Fruit fly (Drosophila melanogaster) whole organism, prepupa: ENCODE data around the gene CG7632.

Source experiments
- Blimp-1 ChIP-seq: fragments of 200-800 bp; sonication (Bioruptor generic); optimal IDR thresholded peaks from 3 replicates; lab custom pipeline; 2017; ENCODE audit warnings: missing biosample characterization, missing genetic modification characterization, mild to moderate bottlenecking, moderate library complexity, missing genetic modification reagents
- CG10631 ChIP-seq: fragments of 200-800 bp; sonication (Bioruptor generic); optimal IDR thresholded peaks from 2 replicates; lab custom pipeline; 2016; ENCODE audit warnings: missing biosample characterization, missing genetic modification characterization
- CG10669 ChIP-seq: fragments of 200-800 bp; sonication (Bioruptor generic); optimal IDR thresholded peaks from 3 replicates; lab custom pipeline; 2018; ENCODE audit warnings: missing biosample characterization, mild to moderate bottlenecking, missing genetic modification characterization, moderate library complexity
- CG15336 ChIP-seq: fragments of 200-800 bp; sonication (Bioruptor generic); IDR thresholded peaks from 2 replicates; pipeline ENCODE4 v1.3.6; 2022; ENCODE audit warnings: missing biosample characterization, missing genetic modification characterization
- CG1621 ChIP-seq: fragments of 200-800 bp; sonication (Bioruptor generic); optimal IDR thresholded peaks from 3 replicates; lab custom pipeline; 2018; ENCODE audit warnings: missing biosample characterization, mild to moderate bottlenecking, missing genetic modification characterization
- CG16779 ChIP-seq: fragments of 200-800 bp; sonication (Bioruptor generic); optimal IDR thresholded peaks from 3 replicates; lab custom pipeline; 2017; ENCODE audit warnings: missing biosample characterization, mild to moderate bottlenecking, missing genetic modification characterization
- CG3032 ChIP-seq: fragments of 200-800 bp; optimal IDR thresholded peaks from 2 replicates; lab custom pipeline; 2019; ENCODE audit warnings: missing biosample characterization, mild to moderate bottlenecking, missing genetic modification characterization, moderate library complexity
- CG34406 ChIP-seq: fragments of 200-800 bp; sonication (Bioruptor generic); optimal IDR thresholded peaks from 3 replicates; lab custom pipeline; 2016; ENCODE audit warnings: missing biosample characterization, missing genetic modification characterization
- CG4318 ChIP-seq: fragments of 200-800 bp; sonication (Bioruptor generic); optimal IDR thresholded peaks from 3 replicates; lab custom pipeline; 2017; ENCODE audit warnings: missing biosample characterization, mild to moderate bottlenecking, missing genetic modification characterization
- CG6163 ChIP-seq: fragments of 200-800 bp; sonication (Bioruptor generic); IDR thresholded peaks from 3 replicates; pipeline ENCODE4 v1.3.6; 2022; ENCODE audit warnings: missing biosample characterization, missing genetic modification characterization
- CG6276 ChIP-seq: fragments of 200-800 bp; sonication (Bioruptor generic); optimal IDR thresholded peaks from 2 replicates; lab custom pipeline; 2017; ENCODE audit warnings: missing biosample characterization, mild to moderate bottlenecking, missing genetic modification characterization
- CG6792 ChIP-seq: fragments of 200-800 bp; sonication (Bioruptor generic); optimal IDR thresholded peaks from 3 replicates; lab custom pipeline; 2016; ENCODE audit warnings: missing biosample characterization, missing genetic modification characterization
- CG7368 ChIP-seq: fragments of 200-800 bp; sonication (Bioruptor generic); optimal IDR thresholded peaks from 3 replicates; lab custom pipeline; 2016; ENCODE audit warnings: missing biosample characterization, missing genetic modification characterization
- CG8119 ChIP-seq: fragments of 200-800 bp; sonication (Bioruptor generic); IDR thresholded peaks from 3 replicates; pipeline ENCODE4 v1.3.6; 2022; ENCODE audit warnings: missing biosample characterization, missing genetic modification characterization
- CG8632 ChIP-seq: fragments of 200-800 bp; sonication (Bioruptor generic); optimal IDR thresholded peaks from 3 replicates; lab custom pipeline; 2016; ENCODE audit warnings: missing biosample characterization, missing genetic modification characterization
- CG9139 ChIP-seq: fragments of 200-800 bp; sonication (Bioruptor generic); optimal IDR thresholded peaks from 3 replicates; lab custom pipeline; 2017; ENCODE audit warnings: missing biosample characterization, mild to moderate bottlenecking, missing genetic modification characterization
- Eip75B ChIP-seq: fragments of 200-800 bp; sonication (Bioruptor generic); optimal IDR thresholded peaks from 3 replicates; lab custom pipeline; 2016; ENCODE audit warnings: missing biosample characterization, missing genetic modification characterization
- Eip78C ChIP-seq: fragments of 200-800 bp; sonication (Bioruptor generic); peaks from one replicate; lab custom pipeline; 2016; ENCODE audit warnings: missing biosample characterization, missing genetic modification characterization
- Eip93F ChIP-seq: fragments of 200-800 bp; sonication (Bioruptor generic); optimal IDR thresholded peaks from 2 replicates; lab custom pipeline; 2016; ENCODE audit warnings: missing biosample characterization, mild to moderate bottlenecking, missing genetic modification characterization
- Ets21C ChIP-seq: fragments of 200-800 bp; sonication (Bioruptor generic); optimal IDR thresholded peaks from 3 replicates; lab custom pipeline; 2016; ENCODE audit warnings: missing biosample characterization, missing genetic modification characterization
- Ets96B ChIP-seq: fragments of 200-800 bp; optimal IDR thresholded peaks from 2 replicates; lab custom pipeline; 2019; ENCODE audit warnings: missing biosample characterization, mild to moderate bottlenecking, missing genetic modification characterization, moderate library complexity
- Gug ChIP-seq: fragments of 200-800 bp; sonication (Bioruptor generic); IDR thresholded peaks from 2 replicates; pipeline ENCODE4 v1.3.6; 2022; ENCODE audit warnings: missing biosample characterization, missing genetic modification characterization
- Hr39 ChIP-seq: fragments of 200-800 bp; sonication (Bioruptor generic); optimal IDR thresholded peaks from 2 replicates; lab custom pipeline; 2016; ENCODE audit warnings: missing biosample characterization, missing genetic modification characterization
- Lpt ChIP-seq: fragments of 200-800 bp; sonication (Bioruptor generic); optimal IDR thresholded peaks from 3 replicates; lab custom pipeline; 2016; ENCODE audit warnings: missing biosample characterization, missing genetic modification characterization
- Met ChIP-seq: fragments of 200-800 bp; sonication (Bioruptor generic); optimal IDR thresholded peaks from 3 replicates; lab custom pipeline; 2016; ENCODE audit warnings: missing biosample characterization, missing genetic modification characterization
- OdsH ChIP-seq: fragments of 200-800 bp; sonication (Bioruptor generic); optimal IDR thresholded peaks from 3 replicates; lab custom pipeline; 2016; ENCODE audit warnings: missing biosample characterization, missing genetic modification characterization
- Sox102F ChIP-seq: fragments of 200-800 bp; sonication (Bioruptor generic); optimal IDR thresholded peaks from 2 replicates; lab custom pipeline; 2016; ENCODE audit warnings: missing biosample characterization, mild to moderate bottlenecking, missing genetic modification characterization
- Sox15 ChIP-seq: fragments of 200-800 bp; sonication (Bioruptor generic); optimal IDR thresholded peaks from 3 replicates; lab custom pipeline; 2016; ENCODE audit warnings: missing biosample characterization, missing genetic modification characterization
- cyc ChIP-seq: fragments of 200-800 bp; sonication (Bioruptor generic); optimal IDR thresholded peaks from 3 replicates; lab custom pipeline; 2016; ENCODE audit warnings: missing biosample characterization, missing genetic modification characterization
- dac ChIP-seq: fragments of 200-800 bp; sonication (Bioruptor generic); optimal IDR thresholded peaks from 2 replicates; lab custom pipeline; 2017; ENCODE audit warnings: missing biosample characterization, mild to moderate bottlenecking, missing genetic modification characterization
- dsx ChIP-seq: fragments of 200-800 bp; optimal IDR thresholded peaks from 3 replicates; lab custom pipeline; 2019; ENCODE audit warnings: missing biosample characterization, mild to moderate bottlenecking, missing genetic modification characterization, moderate library complexity; ENCODE audit not compliant: poor library complexity, severe bottlenecking
- eg ChIP-seq: fragments of 200-800 bp; sonication (Bioruptor generic); IDR thresholded peaks from 3 replicates; pipeline ENCODE4 v1.3.6; 2022; ENCODE audit warnings: missing biosample characterization, missing genetic modification characterization
- esn ChIP-seq: fragments of 200-800 bp; sonication (Bioruptor generic); optimal IDR thresholded peaks from 2 replicates; lab custom pipeline; 2016; ENCODE audit warnings: missing biosample characterization, mild to moderate bottlenecking, missing genetic modification characterization, moderate library complexity
- fd59A ChIP-seq: fragments of 200-800 bp; sonication (Bioruptor generic); optimal IDR thresholded peaks from 2 replicates; lab custom pipeline; 2017; ENCODE audit warnings: missing biosample characterization, mild to moderate bottlenecking, missing genetic modification characterization, missing genetic modification reagents
- fd85E ChIP-seq: fragments of 200-800 bp; sonication (Bioruptor generic); optimal IDR thresholded peaks from 3 replicates; lab custom pipeline; 2016; ENCODE audit warnings: missing biosample characterization, missing genetic modification characterization
- net ChIP-seq: fragments of 200-800 bp; sonication (Bioruptor generic); optimal IDR thresholded peaks from 3 replicates; lab custom pipeline; 2016; ENCODE audit warnings: missing biosample characterization, missing genetic modification characterization
- pdm3 ChIP-seq: fragments of 200-800 bp; sonication (Bioruptor generic); optimal IDR thresholded peaks from 3 replicates; lab custom pipeline; 2016; ENCODE audit warnings: missing biosample characterization, missing genetic modification characterization
- salr ChIP-seq, 2 experiments: fragments of 200-800 bp; sonication (Bioruptor generic); optimal IDR thresholded peaks; 3 replicates each; lab custom pipeline; 2016 to 2018; ENCODE audit warnings: missing biosample characterization in 2 of 2, missing genetic modification characterization in 2 of 2, mild to moderate bottlenecking in 1 of 2
- ss ChIP-seq, 2 experiments: fragments of 200-800 bp; sonication (Bioruptor generic); optimal IDR thresholded peaks; 2 replicates in 1 of 2; 3 replicates in 1 of 2; lab custom pipeline; 2017 to 2018; ENCODE audit warnings: mild to moderate bottlenecking in 2 of 2, missing biosample characterization in 2 of 2, missing genetic modification characterization in 2 of 2, moderate library complexity in 1 of 2
- svp ChIP-seq: fragments of 200-800 bp; sonication (Bioruptor generic); peaks from one replicate; lab custom pipeline; 2016; ENCODE audit warnings: missing biosample characterization, missing genetic modification characterization
- topi ChIP-seq: fragments of 200-800 bp; sonication (Bioruptor generic); optimal IDR thresholded peaks from 3 replicates; lab custom pipeline; 2016; ENCODE audit warnings: missing biosample characterization, missing genetic modification characterization

CG7632 gene

DNA sequence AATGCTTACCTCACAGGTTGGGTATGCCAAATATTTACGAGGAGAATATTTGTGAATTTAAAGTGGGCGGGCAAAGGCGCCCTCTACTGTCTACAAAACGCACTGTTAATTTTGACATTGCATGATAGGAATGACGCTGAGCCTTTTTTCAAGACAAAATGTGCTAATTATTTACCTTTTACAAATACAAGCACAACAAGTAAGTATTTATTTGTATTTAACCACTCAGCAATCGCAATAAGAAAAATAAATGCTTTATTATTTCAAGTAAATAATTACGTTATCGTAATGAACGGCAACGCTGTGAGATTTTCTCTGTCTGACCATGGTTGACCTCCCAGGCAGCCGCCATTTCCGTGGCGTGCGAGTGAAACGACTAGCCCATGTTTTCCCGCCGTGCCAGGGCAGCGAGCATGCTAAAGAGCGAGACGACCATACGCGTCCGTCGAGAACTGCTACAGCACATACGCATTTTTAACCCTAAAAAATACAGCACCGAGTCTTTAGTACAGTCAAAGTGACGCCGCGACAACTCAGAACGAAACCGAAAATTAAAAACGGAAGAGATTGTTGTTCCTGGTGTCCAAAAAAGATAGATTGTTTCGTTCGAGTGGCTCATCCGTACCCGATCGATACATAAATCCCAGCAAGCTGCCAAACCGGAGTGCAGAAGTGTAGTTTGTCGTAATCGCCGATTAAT is 18.7 kb upstream of the CG7632 start, which contains the start of the genes CG12974 and pzg (continued):
- TF ChIP-seq CG1621 (tag; lab: Kevin White, UChicago) (peak; percentile 65), Gug (no peak), net (GFP tag; lab: Kevin White, UChicago) (peak; percentile 25), OdsH (GFP tag; lab: Kevin White, UChicago) (peak; percentile 61), salr (GFP tag; optimal IDR thresholded peaks at IDR 0.05; lab: Kevin White, UChicago) (peak in 1 of 2 experiments; percentile 32), Sox15 (peak; percentile 41), CG6276 (no peak), CG6792 (GFP tag; lab: Kevin White, UChicago) (peak; percentile 25), svp (GFP tag; lab: Kevin White, UChicago) (peak; percentile 93), eg (GFP tag; lab: Robert Waterston, UW) (peak; percentile 66), Met (no peak), CG10631 (GFP tag; lab: Kevin White, UChicago) (peak; percentile 33), Eip93F (GFP tag; lab: Kevin White, UChicago) (no peak), CG34406 (GFP tag; lab: Kevin White, UChicago) (peak; percentile 15), Eip75B (GFP tag; lab: Kevin White, UChicago) (peak; percentile 44), fd85E (peak; percentile 49), cyc (GFP tag; lab: Kevin White, UChicago) (peak; percentile 69), Ets21C (peak; percentile 64), CG9139 (GFP tag; lab: Kevin White, UChicago) (peak; percentile 11), CG4318 (GFP tag; lab: Kevin White, UChicago) (peak; percentile 23), CG16779 (tag; lab: Kevin White, UChicago) (no peak), CG8119 (GFP tag; lab: Robert Waterston, UW) (no peak), CG10669 (peak; percentile 33), pdm3 (GFP tag; lab: Kevin White, UChicago) (peak; percentile 61), CG15336 (no peak), Lpt (GFP tag; lab: Kevin White, UChicago) (no peak), dac (no peak), topi (GFP tag; lab: Kevin White, UChicago) (peak; percentile 70), CG3032 (peak; percentile 69), ss (GFP tag; optimal IDR thresholded peaks at IDR 0.05; lab: Kevin White, UChicago) (no peak), CG7368 (no peak), Blimp-1 (GFP tag; lab: Kevin White, UChicago) (peak; percentile 56), Sox102F (peak; percentile 16)

DNA sequence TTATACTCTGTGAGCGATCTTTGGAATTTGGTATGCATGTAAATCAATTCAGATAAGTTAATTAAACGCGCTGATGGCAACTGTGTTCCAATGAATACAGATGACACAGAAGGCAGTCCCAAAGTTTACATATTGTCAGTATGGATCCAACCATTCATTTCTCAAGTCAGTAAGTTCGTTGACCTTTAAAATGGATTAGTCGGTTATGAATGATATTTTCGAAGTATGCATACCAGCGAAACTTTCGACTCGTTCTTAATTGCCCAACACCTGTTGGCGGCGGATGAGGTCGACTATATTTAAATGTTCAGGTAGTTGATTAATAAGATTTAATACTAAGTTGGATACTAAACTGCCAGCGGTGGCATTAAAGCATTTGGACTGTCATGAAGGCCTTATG is 14.2 kb upstream of the CG7632 start:
- TF ChIP-seq salr (GFP tag; optimal IDR thresholded peaks at IDR 0.05; lab: Kevin White, UChicago), result no peak
- TF ChIP-seq CG8632 (GFP tag; lab: Kevin White, UChicago), result no peak
- no peak for TF ChIP-seq CG6163 (GFP tag; lab: Robert Waterston, UW)
- TF ChIP-seq CG3032, result no peak
- no peak for TF ChIP-seq CG16779 (tag; lab: Kevin White, UChicago)
- TF ChIP-seq dsx (GFP tag; lab: Kevin White, UChicago), result no peak
- TF ChIP-seq Eip78C, result peak; percentile 2

DNA sequence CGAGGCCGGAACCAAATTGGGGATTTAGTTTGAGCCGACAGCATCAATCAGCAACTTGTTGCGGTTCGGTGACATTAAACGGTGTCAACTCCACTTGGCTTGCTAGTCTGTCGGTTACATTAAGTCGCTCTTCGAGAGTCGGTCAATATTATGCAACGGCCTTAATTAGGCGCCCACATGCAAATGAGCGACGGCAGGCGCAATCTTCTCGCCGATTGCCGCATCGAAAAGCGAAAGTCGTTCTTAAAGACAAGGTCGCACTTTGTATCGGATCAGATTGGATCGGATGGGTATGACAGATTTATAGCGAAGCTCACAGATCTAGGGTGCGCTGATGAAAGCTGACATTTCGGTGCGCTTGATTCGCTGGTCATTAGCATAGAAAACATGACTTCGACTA is 13.4 kb upstream of the CG7632 start:
- TF ChIP-seq Sox15, result no peak
- no peak for TF ChIP-seq esn
- TF ChIP-seq Hr39, result no peak
- TF ChIP-seq CG8119 (GFP tag; lab: Robert Waterston, UW), result no peak
- TF ChIP-seq fd59A (GFP tag; lab: Kevin White, UChicago), result no peak
- TF ChIP-seq salr (GFP tag; optimal IDR thresholded peaks at IDR 0.05; lab: Kevin White, UChicago), result no peak
- TF ChIP-seq topi (GFP tag; lab: Kevin White, UChicago), result no peak
- TF ChIP-seq ss (GFP tag; optimal IDR thresholded peaks at IDR 0.05; lab: Kevin White, UChicago), result no peak
- no peak for TF ChIP-seq Ets96B (tag; lab: Kevin White, UChicago)
- no peak for TF ChIP-seq eg (GFP tag; lab: Robert Waterston, UW)
